Fruit fly (Drosophila melanogaster) whole organism, prepupa: ENCODE results near the gene CG9497.

Source experiments
- Blimp-1 ChIP-seq: fragments of 200-800 bp; sonication (Bioruptor generic); optimal IDR thresholded peaks from 3 replicates; lab custom pipeline; 2017; ENCODE audit warnings: missing biosample characterization, missing genetic modification characterization, mild to moderate bottlenecking, moderate library complexity, missing genetic modification reagents
- CG10631 ChIP-seq: fragments of 200-800 bp; sonication (Bioruptor generic); optimal IDR thresholded peaks from 2 replicates; lab custom pipeline; 2016; ENCODE audit warnings: missing biosample characterization, missing genetic modification characterization
- CG11902 ChIP-seq: fragments of 200-800 bp; sonication (Bioruptor generic); optimal IDR thresholded peaks from 3 replicates; lab custom pipeline; 2016; ENCODE audit warnings: missing biosample characterization, missing genetic modification characterization
- CG1621 ChIP-seq: fragments of 200-800 bp; sonication (Bioruptor generic); optimal IDR thresholded peaks from 3 replicates; lab custom pipeline; 2018; ENCODE audit warnings: missing biosample characterization, mild to moderate bottlenecking, missing genetic modification characterization
- CG31627 ChIP-seq: fragments of 200-800 bp; sonication (Bioruptor generic); optimal IDR thresholded peaks from 3 replicates; lab custom pipeline; 2016; ENCODE audit warnings: missing biosample characterization, missing genetic modification characterization
- CG6163 ChIP-seq: fragments of 200-800 bp; sonication (Bioruptor generic); IDR thresholded peaks from 3 replicates; pipeline ENCODE4 v1.3.6; 2022; ENCODE audit warnings: missing biosample characterization, missing genetic modification characterization
- CG6792 ChIP-seq: fragments of 200-800 bp; sonication (Bioruptor generic); optimal IDR thresholded peaks from 3 replicates; lab custom pipeline; 2016; ENCODE audit warnings: missing biosample characterization, missing genetic modification characterization
- CG6808 ChIP-seq: fragments of 200-800 bp; sonication (Bioruptor generic); optimal IDR thresholded peaks from 3 replicates; lab custom pipeline; 2017; ENCODE audit warnings: missing biosample characterization, missing genetic modification characterization, mild to moderate bottlenecking, moderate library complexity, missing genetic modification reagents
- CG7368 ChIP-seq: fragments of 200-800 bp; sonication (Bioruptor generic); optimal IDR thresholded peaks from 3 replicates; lab custom pipeline; 2016; ENCODE audit warnings: missing biosample characterization, missing genetic modification characterization
- CG8319 ChIP-seq: fragments of 200-800 bp; sonication (Bioruptor generic); optimal IDR thresholded peaks from 3 replicates; lab custom pipeline; 2016; ENCODE audit warnings: missing biosample characterization, missing genetic modification characterization
- CG9139 ChIP-seq: fragments of 200-800 bp; sonication (Bioruptor generic); optimal IDR thresholded peaks from 3 replicates; lab custom pipeline; 2017; ENCODE audit warnings: missing biosample characterization, mild to moderate bottlenecking, missing genetic modification characterization
- Eip78C ChIP-seq: fragments of 200-800 bp; sonication (Bioruptor generic); peaks from one replicate; lab custom pipeline; 2016; ENCODE audit warnings: missing biosample characterization, missing genetic modification characterization
- Ets21C ChIP-seq: fragments of 200-800 bp; sonication (Bioruptor generic); optimal IDR thresholded peaks from 3 replicates; lab custom pipeline; 2016; ENCODE audit warnings: missing biosample characterization, missing genetic modification characterization
- Ets96B ChIP-seq: fragments of 200-800 bp; optimal IDR thresholded peaks from 2 replicates; lab custom pipeline; 2019; ENCODE audit warnings: missing biosample characterization, mild to moderate bottlenecking, missing genetic modification characterization, moderate library complexity
- Hr38 ChIP-seq: sonication (Bioruptor generic); optimal IDR thresholded peaks from 2 replicates; lab custom pipeline; 2016; ENCODE audit warnings: missing biosample characterization, missing genetic modification characterization
- Hr39 ChIP-seq: fragments of 200-800 bp; sonication (Bioruptor generic); optimal IDR thresholded peaks from 2 replicates; lab custom pipeline; 2016; ENCODE audit warnings: missing biosample characterization, missing genetic modification characterization
- Lpt ChIP-seq: fragments of 200-800 bp; sonication (Bioruptor generic); optimal IDR thresholded peaks from 3 replicates; lab custom pipeline; 2016; ENCODE audit warnings: missing biosample characterization, missing genetic modification characterization
- Sox102F ChIP-seq: fragments of 200-800 bp; sonication (Bioruptor generic); optimal IDR thresholded peaks from 2 replicates; lab custom pipeline; 2016; ENCODE audit warnings: missing biosample characterization, mild to moderate bottlenecking, missing genetic modification characterization
- Sox15 ChIP-seq: fragments of 200-800 bp; sonication (Bioruptor generic); optimal IDR thresholded peaks from 3 replicates; lab custom pipeline; 2016; ENCODE audit warnings: missing biosample characterization, missing genetic modification characterization
- achi ChIP-seq: fragments of 200-800 bp; sonication (Bioruptor generic); optimal IDR thresholded peaks from 3 replicates; lab custom pipeline; 2016; ENCODE audit warnings: missing biosample characterization, missing genetic modification characterization
- acj6 ChIP-seq: fragments of 200-800 bp; sonication (Bioruptor generic); optimal IDR thresholded peaks from 3 replicates; lab custom pipeline; 2016; ENCODE audit warnings: missing biosample characterization, missing genetic modification characterization
- cyc ChIP-seq: fragments of 200-800 bp; sonication (Bioruptor generic); optimal IDR thresholded peaks from 3 replicates; lab custom pipeline; 2016; ENCODE audit warnings: missing biosample characterization, missing genetic modification characterization
- dac ChIP-seq: fragments of 200-800 bp; sonication (Bioruptor generic); optimal IDR thresholded peaks from 2 replicates; lab custom pipeline; 2017; ENCODE audit warnings: missing biosample characterization, mild to moderate bottlenecking, missing genetic modification characterization
- dsx ChIP-seq: fragments of 200-800 bp; optimal IDR thresholded peaks from 3 replicates; lab custom pipeline; 2019; ENCODE audit warnings: missing biosample characterization, mild to moderate bottlenecking, missing genetic modification characterization, moderate library complexity; ENCODE audit not compliant: poor library complexity, severe bottlenecking
- eg ChIP-seq: fragments of 200-800 bp; sonication (Bioruptor generic); IDR thresholded peaks from 3 replicates; pipeline ENCODE4 v1.3.6; 2022; ENCODE audit warnings: missing biosample characterization, missing genetic modification characterization
- fd59A ChIP-seq: fragments of 200-800 bp; sonication (Bioruptor generic); optimal IDR thresholded peaks from 2 replicates; lab custom pipeline; 2017; ENCODE audit warnings: missing biosample characterization, mild to moderate bottlenecking, missing genetic modification characterization, missing genetic modification reagents
- pdm3 ChIP-seq: fragments of 200-800 bp; sonication (Bioruptor generic); optimal IDR thresholded peaks from 3 replicates; lab custom pipeline; 2016; ENCODE audit warnings: missing biosample characterization, missing genetic modification characterization
- salr ChIP-seq, 2 experiments: fragments of 200-800 bp; sonication (Bioruptor generic); optimal IDR thresholded peaks; 3 replicates each; lab custom pipeline; 2016 to 2018; ENCODE audit warnings: missing biosample characterization in 2 of 2, missing genetic modification characterization in 2 of 2, mild to moderate bottlenecking in 1 of 2
- spab ChIP-seq: fragments of 200-800 bp; sonication (Bioruptor generic); optimal IDR thresholded peaks from 2 replicates; lab custom pipeline; 2017; ENCODE audit warnings: missing biosample characterization, mild to moderate bottlenecking, missing genetic modification characterization, missing genetic modification reagents
- svp ChIP-seq: fragments of 200-800 bp; sonication (Bioruptor generic); peaks from one replicate; lab custom pipeline; 2016; ENCODE audit warnings: missing biosample characterization, missing genetic modification characterization
- topi ChIP-seq: fragments of 200-800 bp; sonication (Bioruptor generic); optimal IDR thresholded peaks from 3 replicates; lab custom pipeline; 2016; ENCODE audit warnings: missing biosample characterization, missing genetic modification characterization

CG9497 gene

DNA sequence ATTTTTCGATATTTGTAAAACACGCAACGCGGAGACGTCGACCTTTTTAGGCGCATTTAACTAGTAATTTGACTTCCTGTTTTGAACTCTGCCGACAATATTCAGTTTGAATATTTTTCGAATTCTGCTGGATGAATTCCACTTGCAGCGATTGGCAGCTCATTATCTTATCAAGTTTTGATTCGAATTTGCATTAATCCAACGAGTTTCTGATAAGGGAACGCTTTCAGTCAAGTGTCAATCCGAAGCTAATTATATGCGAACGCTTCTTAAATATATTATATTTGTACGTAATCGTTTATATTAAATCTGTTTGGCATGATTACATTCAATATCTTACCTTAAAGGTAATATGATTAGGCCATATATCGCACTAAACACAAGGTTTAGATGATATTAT lies at the start of gene CG9497:
CG9497 (minus strand) TSS at position 101 of the 400 bp plus-strand sequence.
- TF ChIP-seq svp: peak; percentile 87
- no peak for TF ChIP-seq Blimp-1 (GFP tag; lab: Kevin White, UChicago)
- TF ChIP-seq cyc (GFP tag; lab: Kevin White, UChicago): no peak
- no peak for TF ChIP-seq achi (GFP tag; lab: Kevin White, UChicago)
- no peak for TF ChIP-seq Ets96B (tag; lab: Kevin White, UChicago)

DNA sequence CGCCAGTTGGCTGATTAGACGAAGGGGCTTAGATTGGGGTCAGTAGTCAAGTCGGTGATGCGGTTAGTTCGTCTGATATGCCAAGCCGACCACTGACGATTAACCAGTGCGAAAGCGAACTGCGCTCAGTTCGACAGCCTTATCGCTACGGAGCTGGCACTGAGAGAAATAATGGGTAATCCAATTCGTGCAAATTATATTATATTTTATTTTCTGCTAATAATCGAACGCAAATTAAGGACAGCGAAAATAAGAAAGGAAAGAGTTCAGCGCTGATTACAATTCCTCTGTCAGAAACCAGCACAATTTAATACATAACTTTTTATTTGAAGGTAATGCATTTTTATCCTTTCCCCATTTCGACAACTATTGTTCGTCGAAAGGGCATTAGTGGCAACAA lies 48.9 kb upstream of the CG9497 start, which contains the start of gene CG42369:
CG42369 (minus strand) TSS at position 101 of the 400 bp plus-strand sequence.
- TF ChIP-seq CG7368 (GFP tag; lab: Kevin White, UChicago) (no peak), eg (GFP tag; lab: Robert Waterston, UW) (0 out of 3 replicates have a peak, but pooled peaks have one; percentile 13)

DNA sequence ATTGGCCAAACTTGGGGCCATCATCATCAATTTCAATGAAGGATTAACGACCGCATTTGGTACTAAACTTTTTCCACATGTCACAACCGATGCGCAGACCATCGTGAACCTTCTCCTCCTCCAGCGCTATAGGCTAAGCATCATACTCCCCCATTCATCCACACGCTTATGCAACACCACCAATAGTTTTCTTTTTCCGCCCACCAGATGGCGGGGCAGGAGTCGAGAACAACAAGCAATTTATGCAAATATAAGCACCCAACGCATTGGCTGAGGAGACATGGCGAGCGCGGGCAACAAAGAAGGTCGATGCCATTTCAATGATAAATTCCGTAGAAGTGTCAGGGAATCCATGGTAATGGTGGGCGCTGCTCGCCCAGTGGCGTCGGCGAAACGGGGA lies 43.2 kb upstream of the CG9497 start:
- no peak for TF ChIP-seq CG8319 (GFP tag; lab: Kevin White, UChicago)
- no peak for TF ChIP-seq Sox15 (GFP tag; lab: Kevin White, UChicago)
- TF ChIP-seq CG6808 (GFP tag; lab: Kevin White, UChicago): no peak
- no peak for TF ChIP-seq CG6792 (GFP tag; lab: Kevin White, UChicago)
- TF ChIP-seq dsx (GFP tag; lab: Kevin White, UChicago): no peak
- TF ChIP-seq fd59A (GFP tag; lab: Kevin White, UChicago): no peak
- TF ChIP-seq CG7368 (GFP tag; lab: Kevin White, UChicago): no peak
- no peak for TF ChIP-seq topi (GFP tag; lab: Kevin White, UChicago)
- TF ChIP-seq CG11902 (GFP tag; lab: Kevin White, UChicago): no peak
- TF ChIP-seq Ets21C (GFP tag; lab: Kevin White, UChicago): no peak
- TF ChIP-seq salr (GFP tag; optimal IDR thresholded peaks at IDR 0.05; lab: Kevin White, UChicago): no peak
- no peak for TF ChIP-seq pdm3 (GFP tag; lab: Kevin White, UChicago)

- TF ChIP-seq svp (peak; percentile 94), Hr38 (GFP tag; lab: Kevin White, UChicago) (no peak)
These were observed 38.8 kb upstream of the CG9497 start for dm6 chr2L:6387068-6387467.

- TF ChIP-seq CG11902 (GFP tag; lab: Kevin White, UChicago) (no peak), Sox102F (GFP tag; lab: Kevin White, UChicago) (no peak), Eip78C (GFP tag; lab: Kevin White, UChicago) (peak; percentile 15), CG1621 (tag; lab: Kevin White, UChicago) (no peak), Lpt (GFP tag; lab: Kevin White, UChicago) (no peak), CG8319 (GFP tag; lab: Kevin White, UChicago) (no peak), topi (GFP tag; lab: Kevin White, UChicago) (no peak), CG31627 (GFP tag; lab: Kevin White, UChicago) (no peak), CG10631 (GFP tag; lab: Kevin White, UChicago) (no peak), eg (GFP tag; lab: Robert Waterston, UW) (no peak), svp (peak; percentile 99), CG9139 (no peak)
These were observed 37.2 kb upstream of the CG9497 start, which contains the start of gene Nepl6 for dm6 chr2L:6385409-6385808. TSS of gene Nepl6 (minus strand) at chr2L:6385512.

DNA sequence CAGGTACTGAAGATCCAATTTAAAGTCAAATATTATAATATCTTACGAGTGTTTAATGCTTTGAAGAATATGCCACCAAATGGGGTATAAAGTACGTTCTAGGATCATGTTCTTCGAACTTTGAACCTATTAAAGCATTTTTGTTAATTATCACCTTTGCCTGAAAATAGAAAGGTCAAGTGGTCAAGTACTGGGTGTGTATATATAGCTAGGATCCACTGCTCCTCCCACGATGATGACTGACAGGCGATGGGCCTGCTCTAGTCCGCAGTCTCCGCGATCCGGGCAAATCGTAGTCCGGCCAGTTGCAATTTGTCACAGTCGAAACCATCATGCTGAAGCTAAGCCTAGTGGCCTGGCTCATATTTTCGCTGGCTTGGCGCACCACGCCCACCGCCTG lies 32.7 kb upstream of the CG9497 start, which contains the start of gene Nepl5:
Nepl5 (plus strand) TSS at position 301 of the 400 bp plus-strand sequence.
- no peak for TF ChIP-seq spab (GFP tag; lab: Kevin White, UChicago)
- peak; percentile 56 for TF ChIP-seq svp

DNA sequence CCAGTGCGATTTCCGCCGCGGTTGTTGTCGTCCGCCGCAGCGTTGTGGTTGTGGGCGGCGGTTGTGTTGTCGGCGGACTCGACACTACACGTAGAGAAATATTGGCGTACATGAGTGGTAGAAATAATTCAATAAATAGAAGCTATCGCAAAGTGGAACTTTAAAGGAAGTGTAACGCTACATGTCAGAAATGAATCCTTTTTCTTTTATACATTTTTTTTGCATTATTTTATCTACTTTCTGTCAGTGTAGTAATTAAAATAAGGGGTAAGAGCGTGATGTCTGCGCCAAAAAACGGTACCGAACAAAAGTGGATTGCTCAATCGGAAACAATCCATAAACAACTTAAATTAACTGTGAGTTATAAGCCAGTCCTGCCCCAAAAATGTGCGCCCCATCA lies 31.0 kb upstream of the CG9497 start:
- peak; percentile 0 for TF ChIP-seq Hr39 (GFP tag; lab: Kevin White, UChicago)
- TF ChIP-seq CG6163: 0 out of 3 replicates have a peak, but pooled peaks have one; percentile 22
- peak; percentile 70 for TF ChIP-seq svp
- no peak for TF ChIP-seq dac (GFP tag; lab: Kevin White, UChicago)
- 0 out of 3 replicates have a peak, but pooled peaks have one; percentile 30 for TF ChIP-seq eg (GFP tag; lab: Robert Waterston, UW)
- TF ChIP-seq acj6 (GFP tag; lab: Kevin White, UChicago): no peak
- peak; percentile 42 for TF ChIP-seq Eip78C (GFP tag; lab: Kevin White, UChicago)
- TF ChIP-seq CG31627 (GFP tag; lab: Kevin White, UChicago): peak; percentile 3
